Worm (Caenorhabditis elegans) whole organism, L4 larva: ENCODE measurements around the gene fipr-8.

Experiments
- F10B5.3 ChIP-seq: sonication (generic microtip); optimal IDR thresholded peaks from 2 replicates; lab custom pipeline; 2016; ENCODE audit warnings: mild to moderate bottlenecking, missing genetic modification characterization, missing compliant biosample characterization
- ama-1 ChIP-seq: fragments of 150-350 bp; optimal IDR thresholded peaks from 2 replicates; lab custom pipeline; 2014; ENCODE audit warnings: inconsistent platforms, mixed read lengths
- ceh-62 ChIP-seq: sonication (generic microtip); optimal IDR thresholded peaks from 2 replicates; lab custom pipeline; 2017; ENCODE audit warnings: missing biosample characterization, missing genetic modification characterization
- pha-4 ChIP-seq, 2 experiments: fragments of 150-350 bp in 1 of 2; fragments of 200-800 bp in 1 of 2; sonication (Bioruptor generic) in 1 of 2; IDR thresholded peaks in 1 of 2; optimal IDR thresholded peaks in 1 of 2; 2 replicates each; pipeline versions ENCODE4 v1.3.6 to Lab custom; 2014 to 2022; ENCODE audit warnings: missing genetic modification characterization in 2 of 2, missing genetic modification reagents in 2 of 2, missing biosample characterization in 1 of 2, missing compliant biosample characterization in 1 of 2
- unc-62 ChIP-seq, 3 experiments: fragments of 150-350 bp in 1 of 3; sonication (generic microtip); optimal IDR thresholded peaks in 2 of 3; peaks in 1 of 3; 1 replicate in 1 of 3; 2 replicates in 2 of 3; lab custom pipeline; 2014 to 2017; ENCODE audit warnings: missing biosample characterization in 3 of 3, missing genetic modification characterization in 3 of 3, missing genetic modification reagents in 3 of 3, missing genotype in 1 of 3

DNA sequence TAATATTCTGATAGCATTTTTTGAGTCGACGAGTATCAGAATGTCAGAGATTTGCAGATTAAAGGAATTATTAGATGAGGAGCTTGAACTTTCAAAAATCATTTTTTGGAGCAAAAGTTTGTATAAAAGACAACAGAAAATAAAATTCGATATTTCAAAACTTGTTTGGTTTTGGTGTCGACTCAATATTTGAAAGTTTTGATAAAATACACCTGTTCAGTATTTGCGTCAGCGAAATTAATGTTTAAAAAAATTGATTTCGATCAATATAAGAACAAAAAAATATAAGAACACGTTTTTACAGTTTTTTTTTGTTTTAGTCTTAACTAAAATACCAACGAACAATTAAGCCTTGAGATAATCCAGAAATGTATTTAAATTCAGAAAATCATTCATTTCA is 19.2 kb downstream of the fipr-8 start, which contains the start of gene C12D8.13:
- TF ChIP-seq ceh-62 (tag; lab: Kevin White, UChicago) (no peak), unc-62 (GFP tag; optimal IDR thresholded peaks at IDR 0.05 in 1 of 2; lab: Kevin White, UChicago) (no peak), unc-62 (tag; optimal IDR thresholded peaks at IDR 0.05; lab: Kevin White, UChicago) (no peak), ama-1 (lab: Kevin White, UChicago) (no peak), F10B5.3 (tag; lab: Kevin White, UChicago) (no peak), pha-4 (GFP tag; IDR thresholded peaks at IDR 0.05; lab: Robert Waterston, UW) (no peak), pha-4 (tag; optimal IDR thresholded peaks at IDR 0.05; lab: Kevin White, UChicago) (no peak)
